Worm (Caenorhabditis elegans) whole organism, young adult: ENCODE measurements around the gene cysl-2.

Experiments used
- B0019.2 ChIP-seq: fragments of 200-800 bp; sonication (Bioruptor generic); conservative IDR thresholded peaks from 2 replicates; pipeline ENCODE4 v1.3.6; 2022; ENCODE audit warnings: missing genetic modification reagents, missing genetic modification characterization, missing compliant biosample characterization
- B0261.1 ChIP-seq: sonication (generic microtip); optimal IDR thresholded peaks from 2 replicates; lab custom pipeline; 2016; ENCODE audit warnings: mild to moderate bottlenecking, missing genetic modification characterization, moderate library complexity, missing compliant biosample characterization
- C17E4.6 ChIP-seq: fragments of 200-800 bp; sonication (Bioruptor generic); IDR thresholded peaks from 2 replicates; pipeline ENCODE4 v1.3.6; 2022; ENCODE audit warnings: missing genetic modification reagents, missing genetic modification characterization, missing compliant biosample characterization
- F10E7.11 ChIP-seq: sonication (generic microtip); optimal IDR thresholded peaks from 2 replicates; lab custom pipeline; 2017; ENCODE audit warnings: mild to moderate bottlenecking, missing genetic modification characterization, moderate library complexity, missing compliant biosample characterization
- F37B4.10 ChIP-seq: fragments of 200-800 bp; sonication (Bioruptor generic); IDR thresholded peaks from 2 replicates; pipeline ENCODE4 v1.3.6; 2022; ENCODE audit warnings: missing genetic modification characterization, missing compliant biosample characterization
- F39B2.1 ChIP-seq: fragments of 200-800 bp; sonication (Bioruptor generic); IDR thresholded peaks from 2 replicates; pipeline ENCODE4 v1.3.6; 2022; ENCODE audit warnings: missing genetic modification reagents, missing genetic modification characterization, missing compliant biosample characterization
- F57A8.1 ChIP-seq: fragments of 200-800 bp; sonication (Bioruptor generic); optimal IDR thresholded peaks from 2 replicates; lab custom pipeline; 2018; ENCODE audit warnings: mild to moderate bottlenecking, missing genetic modification characterization, moderate library complexity, missing compliant biosample characterization
- Y79H2A.3 ChIP-seq: fragments of 200-800 bp; sonication (Bioruptor generic); conservative IDR thresholded peaks from 2 replicates; pipeline ENCODE4 v1.3.6; 2022; ENCODE audit warnings: missing genetic modification reagents, missing genetic modification characterization, missing compliant biosample characterization
- Y95B8A.8 ChIP-seq: fragments of 200-800 bp; sonication (Bioruptor generic); IDR thresholded peaks from 2 replicates; pipeline ENCODE4 v1.3.6; 2022; ENCODE audit warnings: missing genetic modification reagents, missing genetic modification characterization, missing compliant biosample characterization
- akir-1 ChIP-seq: fragments of 200-800 bp; sonication (Bioruptor generic); optimal IDR thresholded peaks from 2 replicates; lab custom pipeline; 2018; ENCODE audit warnings: mild to moderate bottlenecking, missing genetic modification characterization, moderate library complexity, missing compliant biosample characterization
- ama-1 ChIP-seq, 3 experiments: fragments of 150-350 bp in 1 of 3; sonication (generic microtip) in 2 of 3; optimal IDR thresholded peaks; 2 replicates each; lab custom pipeline; 2014 to 2018; ENCODE audit warnings: missing biosample characterization in 2 of 3, missing genetic modification characterization in 2 of 3, missing genetic modification reagents in 2 of 3
- aptf-2 ChIP-seq: fragments of 200-800 bp; sonication (Bioruptor generic); conservative IDR thresholded peaks from 2 replicates; pipeline ENCODE4 v1.3.6; 2022; ENCODE audit warnings: missing genetic modification reagents, missing genetic modification characterization, missing compliant biosample characterization
- attf-3 ChIP-seq: fragments of 200-800 bp; sonication (Bioruptor generic); conservative IDR thresholded peaks from 2 replicates; pipeline ENCODE4 v1.3.6; 2022; ENCODE audit warnings: missing genetic modification reagents, missing genetic modification characterization, missing compliant biosample characterization
- attf-6 ChIP-seq: fragments of 200-800 bp; sonication (Bioruptor generic); IDR thresholded peaks from 2 replicates; pipeline ENCODE4 v1.3.6; 2022; ENCODE audit warnings: missing genetic modification reagents, missing genetic modification characterization, missing compliant biosample characterization
- cebp-1 ChIP-seq, 2 experiments: fragments of 200-800 bp in 1 of 2; sonication (Bioruptor generic) in 1 of 2; sonication (generic microtip) in 1 of 2; IDR thresholded peaks in 1 of 2; optimal IDR thresholded peaks in 1 of 2; 2 replicates each; pipeline versions ENCODE4 v1.3.6 to Lab custom; 2017 to 2022; ENCODE audit warnings: missing compliant biosample characterization in 2 of 2, missing genetic modification characterization in 2 of 2, mild to moderate bottlenecking in 1 of 2, missing genetic modification reagents in 1 of 2, moderate library complexity in 1 of 2
- ceh-100 ChIP-seq: fragments of 200-800 bp; sonication (Bioruptor generic); IDR thresholded peaks from 2 replicates; pipeline ENCODE4 v1.3.6; 2022; ENCODE audit warnings: missing genetic modification reagents, missing genetic modification characterization, missing compliant biosample characterization
- ceh-27 ChIP-seq: fragments of 200-800 bp; sonication (Bioruptor generic); optimal IDR thresholded peaks from 2 replicates; lab custom pipeline; 2018; ENCODE audit warnings: mild to moderate bottlenecking, missing genetic modification characterization, moderate library complexity, missing compliant biosample characterization
- ceh-79 ChIP-seq: sonication (generic microtip); optimal IDR thresholded peaks from 2 replicates; lab custom pipeline; 2017; ENCODE audit warnings: mild to moderate bottlenecking, missing genetic modification characterization, missing compliant biosample characterization
- die-1 ChIP-seq: sonication (generic microtip); optimal IDR thresholded peaks from 2 replicates; lab custom pipeline; 2016; ENCODE audit warnings: missing genotype, mild to moderate bottlenecking, missing genetic modification characterization, missing compliant biosample characterization
- egl-18 ChIP-seq: fragments of 200-800 bp; sonication (Bioruptor generic); IDR thresholded peaks from 2 replicates; pipeline ENCODE4 v1.3.6; 2022; ENCODE audit warnings: missing genetic modification reagents, missing genetic modification characterization, missing compliant biosample characterization
- egrh-3 ChIP-seq: fragments of 200-800 bp; sonication (Bioruptor generic); IDR thresholded peaks from 2 replicates; pipeline ENCODE4 v1.3.6; 2022; ENCODE audit warnings: missing genetic modification reagents, missing genetic modification characterization, missing compliant biosample characterization
- ekl-4 ChIP-seq: fragments of 200-800 bp; sonication (Bioruptor generic); IDR thresholded peaks from 2 replicates; pipeline ENCODE4 v1.3.6; 2022; ENCODE audit warnings: missing genetic modification reagents, missing genetic modification characterization, missing compliant biosample characterization
- ets-4 ChIP-seq: fragments of 200-800 bp; sonication (Bioruptor generic); optimal IDR thresholded peaks from 2 replicates; lab custom pipeline; 2018; ENCODE audit warnings: mild to moderate bottlenecking, missing genetic modification characterization, missing compliant biosample characterization
- fkh-3 ChIP-seq: sonication (generic microtip); optimal IDR thresholded peaks from 2 replicates; lab custom pipeline; 2016; ENCODE audit warnings: mild to moderate bottlenecking, missing genetic modification characterization, missing compliant biosample characterization
- hlh-26 ChIP-seq: fragments of 200-800 bp; sonication (Bioruptor generic); conservative IDR thresholded peaks from 2 replicates; pipeline ENCODE4 v1.3.6; 2022; ENCODE audit warnings: missing genetic modification reagents, missing genetic modification characterization, missing compliant biosample characterization
- let-526 ChIP-seq: fragments of 200-800 bp; sonication (Bioruptor generic); IDR thresholded peaks from 2 replicates; pipeline ENCODE4 v1.3.6; 2022; ENCODE audit warnings: missing genetic modification reagents, missing genetic modification characterization, missing compliant biosample characterization
- lin-26 ChIP-seq: fragments of 200-800 bp; sonication (Bioruptor generic); IDR thresholded peaks from 2 replicates; pipeline ENCODE4 v1.3.6; 2022; ENCODE audit warnings: missing genetic modification reagents, missing genetic modification characterization, missing compliant biosample characterization
- lsl-1 ChIP-seq: fragments of 200-800 bp; sonication (Bioruptor generic); optimal IDR thresholded peaks from 2 replicates; lab custom pipeline; 2018; ENCODE audit warnings: mild to moderate bottlenecking, missing genetic modification characterization, moderate library complexity, missing compliant biosample characterization
- madf-10 ChIP-seq: sonication (generic microtip); optimal IDR thresholded peaks from 2 replicates; lab custom pipeline; 2016; ENCODE audit warnings: mild to moderate bottlenecking, missing genetic modification characterization, missing compliant biosample characterization
- madf-8 ChIP-seq: fragments of 200-800 bp; sonication (Bioruptor generic); conservative IDR thresholded peaks from 2 replicates; pipeline ENCODE4 v1.3.6; 2022; ENCODE audit warnings: missing genetic modification reagents, missing genetic modification characterization, missing compliant biosample characterization
- mcd-1 ChIP-seq: fragments of 200-800 bp; sonication (Bioruptor generic); IDR thresholded peaks from 2 replicates; pipeline ENCODE4 v1.3.6; 2022; ENCODE audit warnings: missing genetic modification reagents, missing genetic modification characterization, missing compliant biosample characterization
- mel-28 ChIP-seq: sonication (generic microtip); optimal IDR thresholded peaks from 2 replicates; lab custom pipeline; 2016; ENCODE audit warnings: borderline replicate concordance, mild to moderate bottlenecking, missing genetic modification characterization, missing compliant biosample characterization
- mes-4 ChIP-seq: sonication (generic microtip); optimal IDR thresholded peaks from 2 replicates; lab custom pipeline; 2016; ENCODE audit warnings: missing genotype, missing genetic modification characterization, missing compliant biosample characterization
- nfya-1 ChIP-seq: sonication (generic microtip); optimal IDR thresholded peaks from 2 replicates; lab custom pipeline; 2017; ENCODE audit warnings: antibody characterized with exemption, missing compliant biosample characterization, missing genetic modification characterization, borderline replicate concordance; ENCODE audit not compliant: insufficient read depth
- nfyb-1 ChIP-seq: fragments of 200-800 bp; sonication (Bioruptor generic); IDR thresholded peaks from 2 replicates; pipeline ENCODE4 v1.3.6; 2022; ENCODE audit warnings: missing genetic modification reagents, missing genetic modification characterization, missing compliant biosample characterization
- nhr-179 ChIP-seq: sonication (generic microtip); optimal IDR thresholded peaks from 2 replicates; lab custom pipeline; 2016; ENCODE audit warnings: mild to moderate bottlenecking, missing genetic modification characterization, missing compliant biosample characterization
- nhr-90 ChIP-seq: sonication (generic microtip); optimal IDR thresholded peaks from 2 replicates; lab custom pipeline; 2016; ENCODE audit warnings: missing genotype, mild to moderate bottlenecking, missing genetic modification characterization, missing compliant biosample characterization
- pha-4 ChIP-seq: fragments of 150-350 bp; sonication (generic microtip); optimal IDR thresholded peaks from 2 replicates; lab custom pipeline; 2014; ENCODE audit warnings: missing biosample characterization, missing genetic modification reagents, missing genetic modification characterization
- sdz-38 ChIP-seq: sonication (generic microtip); optimal IDR thresholded peaks from 2 replicates; lab custom pipeline; 2016; ENCODE audit warnings: missing genotype, missing genetic modification characterization, missing compliant biosample characterization
- snpc-1.1 ChIP-seq: sonication (generic microtip); optimal IDR thresholded peaks from 2 replicates; lab custom pipeline; 2017; ENCODE audit warnings: missing genetic modification characterization, mild to moderate bottlenecking, missing compliant biosample characterization, antibody characterized with exemption, moderate library complexity, missing genotype, missing genetic modification reagents; ENCODE audit not compliant: insufficient read depth
- snpc-1.3 ChIP-seq: sonication (generic microtip); optimal IDR thresholded peaks from 2 replicates; lab custom pipeline; 2017; ENCODE audit warnings: missing genetic modification characterization, mild to moderate bottlenecking, missing compliant biosample characterization, antibody characterized with exemption, moderate library complexity, missing genotype, missing genetic modification reagents; ENCODE audit not compliant: insufficient read depth
- tbx-9 ChIP-seq: sonication (generic microtip); optimal IDR thresholded peaks from 2 replicates; lab custom pipeline; 2016; ENCODE audit warnings: borderline replicate concordance, missing genetic modification characterization, inconsistent platforms, missing compliant biosample characterization
- unc-62 ChIP-seq: fragments of 150-350 bp; optimal IDR thresholded peaks from 2 replicates; lab custom pipeline; 2014; ENCODE audit warnings: missing biosample characterization, missing genetic modification reagents, missing genetic modification characterization
- zim-3 ChIP-seq: sonication (generic microtip); optimal IDR thresholded peaks from 2 replicates; lab custom pipeline; 2017; ENCODE audit warnings: mild to moderate bottlenecking, missing genetic modification characterization, moderate library complexity, missing compliant biosample characterization
- ztf-3 ChIP-seq: fragments of 200-800 bp; sonication (Bioruptor generic); optimal IDR thresholded peaks from 2 replicates; lab custom pipeline; 2018; ENCODE audit warnings: mild to moderate bottlenecking, missing genetic modification characterization, missing compliant biosample characterization
- ztf-6 ChIP-seq: fragments of 200-800 bp; sonication (Bioruptor generic); IDR thresholded peaks from 2 replicates; pipeline ENCODE4 v1.3.6; 2022; ENCODE audit warnings: missing genetic modification reagents, missing genetic modification characterization, missing compliant biosample characterization

Gene cysl-2

DNA sequence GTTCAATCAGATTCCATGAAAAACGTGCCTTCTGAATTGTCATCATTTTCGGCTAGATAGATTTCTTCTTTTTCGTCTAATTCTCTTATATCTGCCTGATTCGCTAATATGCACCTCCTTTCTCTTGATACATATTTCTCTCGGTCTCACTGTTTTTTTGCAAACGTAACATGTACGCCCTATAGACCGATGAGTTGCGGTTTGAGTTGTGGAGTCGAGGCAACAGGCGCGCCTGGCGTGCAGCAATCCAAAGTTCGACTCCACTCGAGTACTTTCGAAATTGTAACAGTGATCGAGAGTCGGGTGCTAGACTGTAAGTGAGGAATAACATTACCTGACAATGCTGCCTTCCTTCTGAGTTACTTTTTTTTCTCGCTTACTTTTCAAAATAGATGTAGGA lies 2.6 kb upstream of the cysl-2 start (continued):
- TF ChIP-seq unc-62 (GFP tag; lab: Kevin White, UChicago) (no peak), attf-3 (GFP tag; lab: Robert Waterston, UW) (0 out of 2 replicates have a peak, but pooled peaks have one; percentile 29), ztf-3 (GFP tag; lab: Kevin White, UChicago) (peak; percentile 8), cebp-1 (GFP tag; IDR thresholded peaks at IDR 0.05; lab: Robert Waterston, UW) (peak; percentile 47; the same call in 1 of the 2 replicates), cebp-1 (tag; optimal IDR thresholded peaks at IDR 0.05; lab: Kevin White, UChicago) (peak; percentile 85), nfya-1 (no peak), nfyb-1 (GFP tag; lab: Robert Waterston, UW) (peak; percentile 95), ama-1 (optimal IDR thresholded peaks at IDR 0.05; lab: Kevin White, UChicago) (peak; percentile 9), ama-1 (GFP tag; optimal IDR thresholded peaks at IDR 0.05; lab: Kevin White, UChicago) (peak; percentile 46 to 95), tbx-9 (tag; lab: Kevin White, UChicago) (peak; percentile 59), C17E4.6 (GFP tag; lab: Robert Waterston, UW) (0 out of 2 replicates have a peak, but pooled peaks have one; percentile 69), hlh-26 (GFP tag; lab: Robert Waterston, UW) (no peak), egl-18 (GFP tag; lab: Robert Waterston, UW) (no peak), snpc-1.3 (tag; lab: Kevin White, UChicago) (peak; percentile 92), sdz-38 (peak; percentile 8), ets-4 (GFP tag; lab: Kevin White, UChicago) (peak; percentile 64), mcd-1 (GFP tag; lab: Robert Waterston, UW) (peak; percentile 71), pha-4 (no peak), attf-6 (0 out of 2 replicates have a peak, but pooled peaks have one; percentile 66), egrh-3 (peak; percentile 58; the same call in 1 of the 2 replicates), ceh-27 (GFP tag; lab: Kevin White, UChicago) (peak; percentile 90), let-526 (GFP tag; lab: Robert Waterston, UW) (peak; percentile 55; the same call in 1 of the 2 replicates), madf-8 (GFP tag; lab: Robert Waterston, UW) (peak; percentile 36; the same call in 1 of the 2 replicates), F37B4.10 (no peak), Y79H2A.3 (no peak; the same call in 1 of the 2 replicates), B0261.1 (tag; lab: Kevin White, UChicago) (peak; percentile 93), lsl-1 (GFP tag; lab: Kevin White, UChicago) (peak; percentile 67), ceh-100 (GFP tag; lab: Robert Waterston, UW) (peak; percentile 67), ekl-4 (GFP tag; lab: Robert Waterston, UW) (peak; percentile 89), Y95B8A.8 (GFP tag; lab: Robert Waterston, UW) (peak; percentile 77; the same call in 1 of the 2 replicates), lin-26 (GFP tag; lab: Robert Waterston, UW) (peak; percentile 99), B0019.2 (GFP tag; lab: Robert Waterston, UW) (peak; percentile 42; the same call in 1 of the 2 replicates), mes-4 (peak; percentile 84), ztf-6 (peak; percentile 77; the same call in 1 of the 2 replicates), F10E7.11 (tag; lab: Kevin White, UChicago) (peak; percentile 70), snpc-1.1 (tag; lab: Kevin White, UChicago) (peak; percentile 86), zim-3 (peak; percentile 96), madf-10 (peak; percentile 90), fkh-3 (tag; lab: Kevin White, UChicago) (peak; percentile 94), aptf-2 (GFP tag; lab: Robert Waterston, UW) (peak; percentile 72; the same call in 1 of the 2 replicates), mel-28 (tag; lab: Kevin White, UChicago) (peak; percentile 83), ceh-79 (tag; lab: Kevin White, UChicago) (peak; percentile 58), akir-1 (GFP tag; lab: Kevin White, UChicago) (peak; percentile 88), nhr-90 (tag; lab: Kevin White, UChicago) (peak; percentile 97), F39B2.1 (no peak), nhr-179 (tag; lab: Kevin White, UChicago) (no peak), die-1 (tag; lab: Kevin White, UChicago) (peak; percentile 96), F57A8.1 (GFP tag; lab: Kevin White, UChicago) (peak; percentile 92)
